Worm (Caenorhabditis elegans): ENCODE data around the gene srd-2.

Gene srd-2

DNA sequence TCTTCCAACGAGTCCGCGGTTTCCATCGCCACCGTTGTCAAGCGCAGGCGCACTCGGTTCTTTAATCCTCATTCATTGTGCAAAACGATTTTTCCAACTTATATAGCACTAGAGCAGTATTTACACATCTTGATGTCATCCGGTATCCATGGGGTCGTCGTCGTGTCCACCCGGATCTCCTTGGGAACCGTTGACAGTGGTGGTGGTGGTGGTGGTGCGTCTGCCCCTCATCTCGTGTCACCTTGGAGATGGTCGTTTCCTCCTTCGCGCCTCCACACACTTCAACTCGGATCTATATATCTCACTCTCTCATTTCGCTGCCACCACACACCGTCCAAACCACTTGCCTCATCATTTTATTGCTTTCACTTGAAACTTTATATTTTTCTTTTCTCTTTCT is 24.9 kb downstream of the srd-2 start:
- TF ChIP-seq syd-9 (tag; optimal IDR thresholded peaks at IDR 0.05) = no peak
- TF ChIP-seq tbx-2 (tag; optimal IDR thresholded peaks at IDR 0.05) = no peak
- TF ChIP-seq ceh-2 (tag; optimal IDR thresholded peaks at IDR 0.05) = no peak
- TF ChIP-seq pag-3 (tag; optimal IDR thresholded peaks at IDR 0.05; ENCODE audit: borderline replicate concordance) = no peak
- TF ChIP-seq nhr-11 (tag; optimal IDR thresholded peaks at IDR 0.05) = no peak
- peak; percentile 38 for TF ChIP-seq T23F11.4 (GFP tag; optimal IDR thresholded peaks at IDR 0.05)
- TF ChIP-seq ceh-14 (tag; optimal IDR thresholded peaks at IDR 0.05) = no peak

- TF ChIP-seq pqm-1 (tag; optimal IDR thresholded peaks at IDR 0.05) (no peak), Y22D7AL.16 (tag; optimal IDR thresholded peaks at IDR 0.05) (no peak), ceh-45 (GFP tag; IDR thresholded peaks at IDR 0.05) (no peak), ref-2 (tag; optimal IDR thresholded peaks at IDR 0.05) (no peak), nfya-1 (tag; optimal IDR thresholded peaks at IDR 0.05) (no peak), rnt-1 (tag; optimal IDR thresholded peaks at IDR 0.05) (no peak), hlh-6 (tag; optimal IDR thresholded peaks at IDR 0.05) (no peak)
These were observed 32.6 kb downstream of the srd-2 start, which contains the start of gene nlp-63 for ce11 chrII:10155106-10155505. Gene nlp-63, plus strand, starts transcription at chrII:10155406.

DNA sequence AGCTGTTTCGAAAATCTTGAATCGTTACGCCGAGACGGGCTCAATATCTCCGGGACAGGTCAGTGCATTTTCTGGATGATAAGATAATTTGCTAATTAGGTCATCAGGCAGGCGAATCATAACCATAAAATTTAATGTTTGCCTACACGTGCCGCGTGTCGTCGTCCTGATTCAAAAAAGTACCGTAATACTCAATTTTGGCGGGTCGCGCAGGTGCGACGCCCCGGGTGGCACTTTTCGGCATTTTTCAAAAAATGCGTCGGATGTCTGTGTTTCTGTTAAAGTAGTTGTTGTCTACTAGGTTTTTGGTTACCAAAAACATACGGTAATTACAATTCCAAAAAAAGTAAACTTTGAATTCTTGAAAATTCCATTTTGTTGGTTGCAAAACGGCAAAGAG is 40.2 kb downstream of the srd-2 start:
- TF ChIP-seq hlh-6 (tag; optimal IDR thresholded peaks at IDR 0.05) = no peak
- TF ChIP-seq F13H6.1 (tag; optimal IDR thresholded peaks at IDR 0.05) = no peak
- no peak for TF ChIP-seq ceh-22 (tag; optimal IDR thresholded peaks at IDR 0.05)
- no peak for TF ChIP-seq C08G9.2 (tag; optimal IDR thresholded peaks at IDR 0.05)

DNA sequence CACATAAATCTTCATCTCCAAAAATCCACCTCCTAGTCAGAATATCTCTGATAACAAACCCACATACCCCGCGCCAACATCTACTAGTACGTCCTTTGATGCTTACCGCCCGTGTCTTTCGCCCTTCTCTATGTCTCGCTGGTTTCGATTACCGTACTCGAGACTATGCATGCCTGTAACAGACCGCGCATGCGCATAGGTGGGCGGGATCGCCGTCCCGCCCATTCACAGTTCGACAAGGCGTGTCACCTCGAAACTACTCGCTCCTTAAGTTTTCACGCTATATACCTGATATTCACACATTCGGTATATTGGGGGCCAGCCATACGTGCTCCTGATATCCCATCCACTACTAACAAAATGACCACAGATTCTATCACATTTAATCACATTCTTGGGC is 41.2 kb downstream of the srd-2 start, which contains the start of gene pax-3:
TSS of gene pax-3 (plus strand) at position 83 of the 400 bp plus-strand sequence.
- TF ChIP-seq mec-3 (tag; optimal IDR thresholded peaks at IDR 0.05; ENCODE audit: borderline replicate concordance) = no peak
- TF ChIP-seq nfya-1 (tag; optimal IDR thresholded peaks at IDR 0.05) = peak; percentile 69

DNA sequence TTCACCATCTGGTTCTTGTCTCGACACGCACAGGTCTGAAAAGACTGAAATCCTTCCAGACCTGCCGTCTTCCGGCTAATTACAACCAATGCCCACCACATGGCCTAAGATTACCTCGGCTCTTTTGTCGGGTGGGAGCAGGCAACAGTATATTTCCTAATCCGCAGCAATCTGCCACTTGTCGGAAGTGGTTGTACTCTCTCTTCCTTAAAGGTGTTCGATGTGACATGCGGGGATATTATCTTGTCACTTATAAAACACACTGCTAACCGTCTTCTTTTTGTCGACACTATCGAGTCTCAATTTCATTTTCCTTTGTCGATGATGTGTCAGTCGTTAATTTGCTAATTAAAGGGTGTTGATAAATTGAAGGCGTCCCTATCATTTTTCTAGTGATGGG is 43.6 kb downstream of the srd-2 start, which contains the start of gene F27E5.3:
TSS of gene F27E5.3 (minus strand) at position 101 of the 400 bp plus-strand sequence.
- TF ChIP-seq ceh-6 (GFP tag; optimal IDR thresholded peaks at IDR 0.05) (no peak), ceh-9 (tag; optimal IDR thresholded peaks at IDR 0.05) (no peak), T23F11.4 (GFP tag; optimal IDR thresholded peaks at IDR 0.05) (no peak), pat-9 (tag; optimal IDR thresholded peaks at IDR 0.05) (no peak), unc-42 (tag; optimal IDR thresholded peaks at IDR 0.05) (no peak), ceh-45 (GFP tag; IDR thresholded peaks at IDR 0.05) (no peak), lin-11 (tag; optimal IDR thresholded peaks at IDR 0.05) (no peak), tbx-2 (tag; optimal IDR thresholded peaks at IDR 0.05) (no peak), odd-2 (tag; optimal IDR thresholded peaks at IDR 0.05) (no peak), dmd-4 (tag; optimal IDR thresholded peaks at IDR 0.05; ENCODE audit: borderline replicate concordance) (no peak), npax-4 (tag; optimal IDR thresholded peaks at IDR 0.05) (no peak), elt-4 (tag; optimal IDR thresholded peaks at IDR 0.05) (no peak), ztf-16 (tag; optimal IDR thresholded peaks at IDR 0.05) (no peak), pros-1 (tag; optimal IDR thresholded peaks at IDR 0.05) (no peak), dve-1 (tag; optimal IDR thresholded peaks at IDR 0.05) (no peak), sdc-2 (tag; optimal IDR thresholded peaks at IDR 0.05) (no peak), lim-6 (tag; optimal IDR thresholded peaks at IDR 0.05) (no peak), K09A11.1 (tag; optimal IDR thresholded peaks at IDR 0.05; ENCODE audit: insufficient read depth) (no peak), Y22D7AL.16 (tag; optimal IDR thresholded peaks at IDR 0.05) (no peak)

DNA sequence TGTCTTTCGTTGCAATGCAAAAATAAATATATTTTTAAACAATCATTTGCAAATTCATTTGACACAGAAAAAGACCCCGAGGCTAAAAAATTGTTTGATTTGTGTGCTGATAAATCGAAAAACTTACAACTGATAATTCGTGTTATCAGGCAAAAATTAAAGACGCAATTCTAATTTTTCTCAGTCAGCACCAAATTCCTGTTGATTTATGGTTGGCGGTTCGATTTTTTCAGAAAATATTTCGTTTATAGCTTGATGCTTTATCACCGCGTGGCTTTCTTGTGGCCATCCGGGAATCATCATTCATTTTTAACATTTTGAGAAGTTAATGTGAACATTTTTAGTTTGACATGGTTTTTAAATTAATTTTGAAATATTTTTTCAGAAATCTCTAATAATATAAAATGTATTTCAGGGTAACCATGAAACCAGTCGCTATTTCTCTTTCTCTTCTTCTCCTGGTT is 48.5 kb downstream of the srd-2 start, which contains the start of gene asah-2:
TSS of gene asah-2 (plus strand) at position 414 of the 464 bp plus-strand sequence.
- TF ChIP-seq T23F11.4 (GFP tag; optimal IDR thresholded peaks at IDR 0.05) (no peak), ttx-3 (tag; optimal IDR thresholded peaks at IDR 0.05) (no peak), che-1 (tag; optimal IDR thresholded peaks at IDR 0.05) (no peak), dmd-4 (tag; optimal IDR thresholded peaks at IDR 0.05; ENCODE audit: borderline replicate concordance) (no peak), pros-1 (tag; optimal IDR thresholded peaks at IDR 0.05) (no peak), rnt-1 (tag; optimal IDR thresholded peaks at IDR 0.05) (no peak), npax-4 (tag; optimal IDR thresholded peaks at IDR 0.05) (no peak), pax-1 (tag; optimal IDR thresholded peaks at IDR 0.05) (no peak), pha-4 (tag; optimal IDR thresholded peaks at IDR 0.05) (no peak), elt-2 (tag; optimal IDR thresholded peaks at IDR 0.05) (no peak), ceh-18 (tag; optimal IDR thresholded peaks at IDR 0.05) (no peak), pag-3 (tag; optimal IDR thresholded peaks at IDR 0.05; ENCODE audit: borderline replicate concordance) (no peak)
